Fruit fly (Drosophila melanogaster): Measurements from ENCODE around the gene chinmo.

The chinmo gene

dm6 chr2L:1655858-1656257 is 4.8 kb downstream of the chinmo start (continued):
- TF ChIP-seq CG8924 (tag; optimal IDR thresholded peaks at IDR 0.05) (no peak), cad (GFP tag; optimal IDR thresholded peaks at IDR 0.05) (no peak), p53 (GFP tag; optimal IDR thresholded peaks at IDR 0.05) (no peak), Taf1 (GFP tag; IDR thresholded peaks at IDR 0.05) (no peak), CG9876 (GFP tag; optimal IDR thresholded peaks at IDR 0.05) (no peak), wdn (GFP tag; IDR thresholded peaks at IDR 0.05) (no peak), trh (GFP tag; optimal IDR thresholded peaks at IDR 0.05) (no peak), trem (tag; optimal IDR thresholded peaks at IDR 0.05) (no peak), CG2129 (GFP tag; IDR thresholded peaks at IDR 0.05; ENCODE audit: partially characterized antibody) (no peak), salm (tag; optimal IDR thresholded peaks at IDR 0.05) (no peak), gce (GFP tag; IDR thresholded peaks at IDR 0.05) (no peak), CG4424 (GFP tag; optimal IDR thresholded peaks at IDR 0.05) (peak; percentile 4), Lhr (GFP tag; optimal IDR thresholded peaks at IDR 0.05) (no peak), TFAM (GFP tag; optimal IDR thresholded peaks at IDR 0.05) (no peak), Fer3 (tag; optimal IDR thresholded peaks at IDR 0.05) (peak; percentile 0), gfzf (GFP tag; optimal IDR thresholded peaks at IDR 0.05) (no peak), fd3F (GFP tag; optimal IDR thresholded peaks at IDR 0.05) (no peak), CG30431 (GFP tag; optimal IDR thresholded peaks at IDR 0.05) (no peak), CG3726 (GFP tag; IDR thresholded peaks at IDR 0.05) (no peak), CG6272 (GFP tag; IDR thresholded peaks at IDR 0.05) (no peak), hkb (optimal IDR thresholded peaks at IDR 0.05) (no peak), hkb (GFP tag; IDR thresholded peaks at IDR 0.05) (peak; percentile 62), CG17361 (GFP tag; IDR thresholded peaks at IDR 0.05) (no peak), al (GFP tag; IDR thresholded peaks at IDR 0.05) (0 out of 2 replicates have a peak, but pooled peaks have one; percentile 23), kah (GFP tag; optimal IDR thresholded peaks at IDR 0.05) (no peak)

dm6 chr2L:1656835-1657541 is 5.9 kb downstream of the chinmo start:
- no peak for TF ChIP-seq CG14050 (GFP tag; IDR thresholded peaks at IDR 0.05)
- no peak for TF ChIP-seq C15 (GFP tag; IDR thresholded peaks at IDR 0.05)
- TF ChIP-seq CG18011 (GFP tag; optimal IDR thresholded peaks at IDR 0.05): peak; percentile 5
- peak; percentile 93 for TF ChIP-seq grn (GFP tag; optimal IDR thresholded peaks at IDR 0.05)
- TF ChIP-seq bbx (GFP tag; IDR thresholded peaks at IDR 0.05; ENCODE audit: partially characterized antibody): 0 out of 2 replicates have a peak, but pooled peaks have one; percentile 14
- peak; percentile 50 for TF ChIP-seq CTCF (GFP tag; optimal IDR thresholded peaks at IDR 0.05)
- TF ChIP-seq psq (GFP tag; optimal IDR thresholded peaks at IDR 0.05): no peak
- peak; percentile 37 for TF ChIP-seq ERR (GFP tag; optimal IDR thresholded peaks at IDR 0.05)
- TF ChIP-seq CG1832 (GFP tag; optimal IDR thresholded peaks at IDR 0.05): peak; percentile 53
- peak; percentile 50; the same call in 1 of the 2 replicates for TF ChIP-seq Adf1 (GFP tag; IDR thresholded peaks at IDR 0.05)
- TF ChIP-seq en (GFP tag; optimal IDR thresholded peaks at IDR 0.05): no peak
- TF ChIP-seq CG18599 (GFP tag; optimal IDR thresholded peaks at IDR 0.05): peak; percentile 60
- TF ChIP-seq CG4404 (GFP tag; IDR thresholded peaks at IDR 0.05): no peak
- TF ChIP-seq HmgZ (tag; optimal IDR thresholded peaks at IDR 0.05): peak; percentile 29
- no peak for TF ChIP-seq cad (GFP tag; optimal IDR thresholded peaks at IDR 0.05)
- TF ChIP-seq CG15269 (tag; optimal IDR thresholded peaks at IDR 0.05): no peak
- peak; percentile 76 for TF ChIP-seq CG34376 (GFP tag; optimal IDR thresholded peaks at IDR 0.05)
- TF ChIP-seq CG12391 (tag; optimal IDR thresholded peaks at IDR 0.05): no peak
- TF ChIP-seq gcm (GFP tag; optimal IDR thresholded peaks at IDR 0.05): no peak
- TF ChIP-seq Bgb (GFP tag; IDR thresholded peaks at IDR 0.05; ENCODE audit: partially characterized antibody): no peak
- TF ChIP-seq CG18476 (GFP tag; optimal IDR thresholded peaks at IDR 0.05): no peak
- TF ChIP-seq sr (GFP tag; IDR thresholded peaks at IDR 0.05): peak; percentile 90
- TF ChIP-seq Hr51 (GFP tag; optimal IDR thresholded peaks at IDR 0.05): no peak
- no peak for TF ChIP-seq CG7786 (GFP tag; optimal IDR thresholded peaks at IDR 0.05)
- no peak for TF ChIP-seq CG8290 (GFP tag; optimal IDR thresholded peaks at IDR 0.05)
- peak in 1 of 2 experiments; percentile 59 for TF ChIP-seq CG8290 (tag; optimal IDR thresholded peaks at IDR 0.05)
- TF ChIP-seq CG6175 (GFP tag; IDR thresholded peaks at IDR 0.05): no peak
- no peak for TF ChIP-seq stwl (tag; optimal IDR thresholded peaks at IDR 0.05)
